Worm (Caenorhabditis elegans) whole organism, midembryonic: ENCODE data around the gene F17H10.4.

Experiments used
- cog-1 ChIP-seq: sonication (generic microtip); optimal IDR thresholded peaks from 2 replicates; lab custom pipeline; 2016; ENCODE audit warnings: missing genetic modification characterization, missing compliant biosample characterization
- flt-1 ChIP-seq: fragments of 200-800 bp; sonication (Bioruptor generic); IDR thresholded peaks from 2 replicates; pipeline ENCODE4 v1.3.6; 2022; ENCODE audit warnings: missing genetic modification characterization, missing compliant biosample characterization
- ref-1 ChIP-seq: fragments of 200-800 bp; sonication (Bioruptor generic); conservative IDR thresholded peaks from 2 replicates; pipeline ENCODE4 v1.3.6; 2022; ENCODE audit warnings: missing genetic modification reagents, missing genetic modification characterization, missing compliant biosample characterization
- ztf-23 ChIP-seq: fragments of 200-800 bp; sonication (Bioruptor generic); IDR thresholded peaks from 2 replicates; pipeline ENCODE4 v1.3.6; 2022; ENCODE audit warnings: missing genetic modification reagents, missing genetic modification characterization, missing compliant biosample characterization
- ztf-29 ChIP-seq: fragments of 200-800 bp; sonication (Bioruptor generic); IDR thresholded peaks from 2 replicates; pipeline ENCODE4 v1.3.6; 2022; ENCODE audit warnings: missing genetic modification reagents, missing genetic modification characterization, missing compliant biosample characterization

DNA sequence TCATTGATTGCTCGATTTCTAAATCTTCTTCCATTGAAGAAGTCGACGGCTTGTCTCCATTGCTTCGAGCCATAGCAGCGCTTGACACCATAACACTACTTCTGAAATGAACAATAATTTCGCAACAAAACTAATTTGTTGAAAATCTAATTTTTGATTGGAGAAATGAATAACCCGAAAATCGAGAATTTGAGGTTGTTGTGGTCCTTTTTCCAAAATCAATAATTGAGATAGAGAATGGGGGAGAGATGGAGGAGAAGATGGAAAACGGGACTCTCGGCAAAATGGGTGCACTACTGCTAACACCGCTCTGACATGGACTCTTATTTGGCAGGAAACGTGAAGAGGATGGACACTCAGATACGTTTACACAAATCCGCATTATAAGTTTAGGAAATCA lies 4.1 kb downstream of the F17H10.4 start, which contains the start of gene snx-17:
- TF ChIP-seq flt-1 (GFP tag; lab: Robert Waterston, UW) (no peak), ztf-29 (GFP tag; lab: Robert Waterston, UW) (no peak), ztf-23 (GFP tag; lab: Robert Waterston, UW) (no peak), cog-1 (tag; lab: Kevin White, UChicago) (no peak), ref-1 (GFP tag; lab: Robert Waterston, UW) (no peak)
